Worm (Caenorhabditis elegans) whole organism, L4/young adult: Measurements from ENCODE around the gene F11G11.14.

Experiments
- W03F9.2 ChIP-seq: fragments of 150-350 bp; optimal IDR thresholded peaks from 2 replicates; lab custom pipeline; 2014; ENCODE audit warnings: missing biosample characterization, missing genetic modification characterization
- him-1 ChIP-seq: sonication (generic microtip); optimal IDR thresholded peaks from 2 replicates; lab custom pipeline; 2016; ENCODE audit warnings: missing genotype, missing genetic modification reagents, missing genetic modification characterization, missing compliant biosample characterization

DNA sequence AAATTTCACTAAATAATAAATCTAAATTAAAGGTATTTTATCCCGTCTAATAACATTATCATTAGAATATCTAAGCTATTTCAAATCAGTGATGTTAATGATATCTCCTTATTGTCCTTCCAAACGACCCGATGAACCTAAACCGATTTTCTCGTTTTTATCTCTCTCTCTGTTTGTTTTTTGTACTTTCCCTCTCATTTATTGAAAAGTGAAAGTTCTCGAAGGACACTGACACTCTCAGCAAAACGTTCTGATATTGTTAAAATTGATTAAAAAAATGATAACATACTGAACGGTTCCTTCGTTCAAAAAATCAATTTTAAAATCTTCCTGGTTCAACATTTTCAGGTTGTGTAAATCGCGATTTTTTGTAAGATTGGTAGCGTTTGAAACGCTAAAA lies 12.6 kb downstream of the F11G11.14 start, which contains the start of gene F11G11.13:
- TF ChIP-seq him-1 (tag; lab: Kevin White, UChicago) = no peak
- TF ChIP-seq W03F9.2 (tag; lab: Kevin White, UChicago) = no peak
